Worm (Caenorhabditis elegans): ENCODE measurements around the gene gst-44.

DNA sequence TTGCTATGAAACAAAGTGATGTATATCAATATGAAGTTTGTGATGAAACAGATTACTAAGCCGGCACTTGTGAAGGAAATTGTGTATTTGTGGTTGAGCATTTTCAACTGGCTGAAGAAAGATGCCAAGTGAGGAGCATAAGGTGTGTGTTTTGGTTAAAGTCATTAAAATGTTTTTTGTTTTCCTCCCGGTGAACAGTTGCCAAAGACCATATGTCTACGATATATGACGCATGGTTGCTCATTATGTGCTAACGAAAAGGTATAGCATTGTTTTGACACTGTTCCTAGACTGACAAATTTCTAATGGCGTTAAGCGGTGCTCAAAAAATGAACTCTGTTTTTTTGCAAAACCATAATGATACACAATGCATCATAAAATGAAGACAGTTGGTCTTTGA is 26.3 kb downstream of the gst-44 start, which contains the start of gene str-55:
- no peak for TF ChIP-seq nhr-77 (tag; optimal IDR thresholded peaks at IDR 0.05)
- no peak for TF ChIP-seq unc-39 (tag; optimal IDR thresholded peaks at IDR 0.05)
- TF ChIP-seq unc-62 (GFP tag; optimal IDR thresholded peaks at IDR 0.05) = no peak
- no peak for TF ChIP-seq zag-1 (tag; optimal IDR thresholded peaks at IDR 0.05)
- no peak for TF ChIP-seq ztf-11 (tag; optimal IDR thresholded peaks at IDR 0.05)
- no peak for TF ChIP-seq snpc-4 (tag; optimal IDR thresholded peaks at IDR 0.05)
- no peak for TF ChIP-seq nhr-11 (tag; optimal IDR thresholded peaks at IDR 0.05)
- TF ChIP-seq ama-1 (optimal IDR thresholded peaks at IDR 0.05) = no peak
- TF ChIP-seq tbx-2 (tag; optimal IDR thresholded peaks at IDR 0.05) = no peak
- TF ChIP-seq elt-2 (tag; optimal IDR thresholded peaks at IDR 0.05) = no peak
